ENCODE assay signal across 2 worm cellular contexts in the genomic region with DNA sequence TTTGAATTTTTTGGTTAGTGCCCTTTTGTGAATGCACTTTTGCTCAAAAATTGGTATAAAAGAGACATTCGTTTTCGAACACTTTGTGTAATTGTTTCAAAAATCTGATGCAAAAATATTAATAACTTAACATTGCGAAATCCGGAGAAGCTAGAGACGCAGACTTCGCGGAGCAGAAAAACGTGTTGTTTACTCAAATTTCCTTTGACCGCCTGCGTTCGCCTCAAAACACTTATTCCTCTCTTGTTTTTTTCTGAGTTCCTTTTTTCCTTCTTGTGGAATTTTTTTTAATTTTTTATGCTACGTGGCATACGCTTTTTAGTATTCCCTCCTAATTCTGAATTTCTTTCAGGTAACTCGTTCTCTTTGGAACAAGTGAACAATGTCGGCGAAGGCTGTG.
TF ChIP-seq lines count a peak whose summit lies in the region.

Gene acly-1 (plus strand): TSS at position 353 of the 400 bp plus-strand sequence.

TF ChIP-seq in whole organism, L3 larva, 47 proteins besides CTCF, POLR2A, EP300 and RAD21 (continued from another document):
- TF ChIP-seq ztf-11 (tag; optimal IDR thresholded peaks at IDR 0.05; lab: Kevin White, UChicago) (no peak), ceh-16 (tag; optimal IDR thresholded peaks at IDR 0.05; lab: Kevin White, UChicago) (no peak)

TF ChIP-seq in whole organism, L4 larva, 104 proteins besides CTCF, POLR2A, EP300 and RAD21 (continued from another document):
- no peak for TF ChIP-seq dpl-1 (GFP tag; optimal IDR thresholded peaks at IDR 0.05; lab: Kevin White, UChicago)
- no peak for TF ChIP-seq lin-38 (GFP tag; IDR thresholded peaks at IDR 0.05; lab: Robert Waterston, UW)
- no peak for TF ChIP-seq snpc-1.2 (GFP tag; IDR thresholded peaks at IDR 0.05; lab: Robert Waterston, UW)
- TF ChIP-seq nhr-102 (tag; optimal IDR thresholded peaks at IDR 0.05; lab: Kevin White, UChicago) = no peak
- no peak for TF ChIP-seq php-3 (GFP tag; IDR thresholded peaks at IDR 0.05; lab: Robert Waterston, UW)
- TF ChIP-seq rbr-2 (tag; optimal IDR thresholded peaks at IDR 0.05; lab: Kevin White, UChicago) = peak; percentile 33
- no peak for TF ChIP-seq jun-1 (tag; optimal IDR thresholded peaks at IDR 0.05; lab: Kevin White, UChicago)
